Worm (Caenorhabditis elegans): ENCODE data around the gene H40L08.8.

DNA sequence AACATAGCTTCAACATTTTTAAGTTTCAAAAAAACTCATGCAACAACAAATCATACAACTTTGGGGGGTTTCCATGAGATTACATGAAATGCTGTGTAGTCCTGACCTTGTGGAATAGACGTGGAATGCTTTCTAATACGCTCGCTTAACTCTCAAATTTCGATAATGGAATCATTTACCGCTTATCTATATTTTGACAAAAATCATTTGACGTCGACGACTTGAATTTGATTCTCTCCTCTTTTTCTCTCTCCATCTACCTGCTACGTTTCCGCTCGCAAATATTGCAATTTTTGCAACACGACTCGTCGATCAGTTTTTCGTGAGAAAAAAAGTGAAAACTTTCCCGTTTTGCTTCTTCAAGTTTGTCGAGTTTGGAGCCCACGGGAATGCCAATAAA, 11.7 kb upstream of the H40L08.8 start, which contains the start of gene flr-4:
- TF ChIP-seq lsy-2 (tag; optimal IDR thresholded peaks at IDR 0.05) (no peak), fos-1 (tag; optimal IDR thresholded peaks at IDR 0.05) (peak; percentile 71), unc-62 (GFP tag; optimal IDR thresholded peaks at IDR 0.05) (no peak), aly-2 (tag; optimal IDR thresholded peaks at IDR 0.05) (no peak), nhr-11 (tag; optimal IDR thresholded peaks at IDR 0.05) (no peak), nhr-10 (tag; optimal IDR thresholded peaks at IDR 0.05) (no peak), ceh-82 (tag; optimal IDR thresholded peaks at IDR 0.05) (no peak), ztf-11 (tag; optimal IDR thresholded peaks at IDR 0.05) (no peak), egl-27 (tag; optimal IDR thresholded peaks at IDR 0.05) (no peak), sem-4 (tag; optimal IDR thresholded peaks at IDR 0.05) (no peak), snpc-4 (tag; optimal IDR thresholded peaks at IDR 0.05) (no peak), zag-1 (tag; optimal IDR thresholded peaks at IDR 0.05) (no peak), blmp-1 (tag; optimal IDR thresholded peaks at IDR 0.05; ENCODE audit: insufficient read depth) (no peak), dmd-4 (tag; optimal IDR thresholded peaks at IDR 0.05) (no peak)
